Fruit fly (Drosophila melanogaster) S2 (cell line): Measurements from ENCODE around the gene CG31717.

Experiments
- CG8478 ChIP-seq: fragments of >200 bp; optimal IDR thresholded peaks from 2 replicates; lab custom pipeline; 2018
- CTCF ChIP-seq, 2 experiments: fragments of >200 bp; optimal IDR thresholded peaks; 2 replicates each; lab custom pipeline; 2018

DNA sequence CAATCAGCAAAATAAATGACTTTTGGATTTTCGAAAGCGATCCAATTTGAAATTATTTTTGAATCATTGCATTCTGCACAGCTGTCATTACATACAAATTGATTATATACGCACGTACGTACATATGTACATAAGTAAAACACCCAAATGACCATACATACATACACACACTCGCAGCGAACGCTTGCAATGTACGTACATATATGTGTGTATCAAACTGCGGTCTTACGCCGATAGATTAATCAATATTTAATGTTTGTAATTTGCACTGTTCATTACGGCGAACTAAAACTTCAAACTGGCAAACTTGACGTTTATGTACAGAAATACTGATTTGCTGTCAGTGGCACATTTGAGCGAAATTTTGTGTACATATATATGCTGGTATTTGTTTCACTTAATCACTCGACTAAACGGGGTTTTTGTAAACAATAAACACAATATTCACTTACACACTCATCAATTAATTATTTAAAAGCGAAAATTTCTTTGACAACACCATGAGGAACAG, 24.3 kb upstream of the CG31717 start:
- TF ChIP-seq CTCF (optimal IDR thresholded peaks at IDR 0.05; lab: Kevin White, UChicago) (no peak), CG8478 (lab: Kevin White, UChicago) (no peak)
